Fruit fly (Drosophila melanogaster): ENCODE measurements around the gene bou.

Gene bou

dm6 chrX:6998492-6998852 is 12.2 kb downstream of the bou start, which contains the start of gene Inx2 (continued):
- no peak for TF ChIP-seq CG6683 (GFP tag; optimal IDR thresholded peaks at IDR 0.05)
- no peak for TF ChIP-seq Sry-β (GFP tag; optimal IDR thresholded peaks at IDR 0.05)
- peak; percentile 49 for TF ChIP-seq wek (GFP tag; optimal IDR thresholded peaks at IDR 0.05)
- TF ChIP-seq Kr (GFP tag; optimal IDR thresholded peaks at IDR 0.05): no peak
- TF ChIP-seq slou (GFP tag; optimal IDR thresholded peaks at IDR 0.05): no peak
- peak; percentile 58 for TF ChIP-seq lab (GFP tag; optimal IDR thresholded peaks at IDR 0.05)
- TF ChIP-seq yki (optimal IDR thresholded peaks at IDR 0.05): peak; percentile 65
- TF ChIP-seq klu (GFP tag; IDR thresholded peaks at IDR 0.05): no peak
- peak; percentile 88 for TF ChIP-seq sug (tag; optimal IDR thresholded peaks at IDR 0.05)
- no peak for TF ChIP-seq Atf6 (GFP tag; IDR thresholded peaks at IDR 0.05)
- peak; percentile 62 for TF ChIP-seq CG34376 (GFP tag; optimal IDR thresholded peaks at IDR 0.05)
- no peak for TF ChIP-seq zen (tag; optimal IDR thresholded peaks at IDR 0.05)
- no peak for TF ChIP-seq jumu (GFP tag; optimal IDR thresholded peaks at IDR 0.05)
- no peak for TF ChIP-seq CG8388 (GFP tag; optimal IDR thresholded peaks at IDR 0.05)
- no peak for TF ChIP-seq CG43689 (GFP tag; IDR thresholded peaks at IDR 0.05)
- TF ChIP-seq Oaz (GFP tag; IDR thresholded peaks at IDR 0.05): no peak
- no peak for TF ChIP-seq croc (GFP tag; conservative IDR thresholded peaks at IDR 0.05)
- no peak for TF ChIP-seq CG1529 (GFP tag; optimal IDR thresholded peaks at IDR 0.05)
- TF ChIP-seq crol (GFP tag; IDR thresholded peaks at IDR 0.05): peak; percentile 99
- TF ChIP-seq phol (tag; optimal IDR thresholded peaks at IDR 0.05): no peak
- no peak for TF ChIP-seq fd64A (GFP tag; optimal IDR thresholded peaks at IDR 0.05)
- no peak for TF ChIP-seq Awh (GFP tag; IDR thresholded peaks at IDR 0.05)
- no peak for TF ChIP-seq Oli (tag; optimal IDR thresholded peaks at IDR 0.05)
- no peak for TF ChIP-seq CG7928 (GFP tag; optimal IDR thresholded peaks at IDR 0.05)
- peak; percentile 63; the same call in 2 of the 3 replicates for TF ChIP-seq sr (GFP tag; IDR thresholded peaks at IDR 0.05)
- no peak for TF ChIP-seq bcd (GFP tag; optimal IDR thresholded peaks at IDR 0.05)
- no peak for TF ChIP-seq bab2 (GFP tag; optimal IDR thresholded peaks at IDR 0.05)
- TF ChIP-seq Hand (GFP tag; optimal IDR thresholded peaks at IDR 0.05): no peak

DNA sequence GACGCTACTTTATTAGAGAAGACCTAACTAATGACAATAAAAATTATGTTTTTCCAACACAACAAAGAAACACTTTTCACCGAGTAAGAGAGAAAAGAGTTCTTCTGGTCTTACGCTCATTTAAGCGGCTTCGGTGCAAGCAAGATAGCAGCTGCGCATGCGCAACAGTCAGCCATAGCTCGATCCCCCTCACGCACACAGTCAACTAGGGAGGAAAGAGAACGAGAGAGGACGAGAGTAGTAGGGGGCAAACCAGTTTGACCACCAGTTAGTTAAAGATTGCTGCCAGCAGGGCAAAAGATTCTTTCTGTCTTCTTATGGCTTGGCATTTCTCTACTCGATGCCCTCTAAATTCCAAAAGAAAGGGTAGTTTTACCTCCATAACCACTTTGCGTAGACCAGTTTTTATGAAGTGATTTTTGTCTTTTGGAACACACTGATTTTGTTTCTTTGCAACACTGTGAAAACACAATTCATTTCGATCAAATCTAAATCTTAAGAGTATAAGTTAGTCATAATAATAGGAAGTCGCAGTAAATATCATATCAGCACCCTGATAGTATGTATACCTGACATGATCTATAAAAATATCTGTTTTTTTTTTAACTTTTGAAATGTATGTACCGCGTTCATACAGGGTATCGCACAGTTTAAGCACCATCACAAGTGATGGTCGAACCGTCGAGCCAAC is 14.3 kb downstream of the bou start:
- TF ChIP-seq HHEX (GFP tag; optimal IDR thresholded peaks at IDR 0.05) (no peak), dm (GFP tag; optimal IDR thresholded peaks at IDR 0.05) (no peak), pros (GFP tag; optimal IDR thresholded peaks at IDR 0.05) (peak; percentile 89), Kr (GFP tag; optimal IDR thresholded peaks at IDR 0.05) (no peak), Hmx (GFP tag; optimal IDR thresholded peaks at IDR 0.05) (no peak), bcd (GFP tag; optimal IDR thresholded peaks at IDR 0.05) (peak; percentile 17), CG9932 (GFP tag; IDR thresholded peaks at IDR 0.05) (no peak; the same call in 1 of the 2 replicates), CG6765 (GFP tag; optimal IDR thresholded peaks at IDR 0.05) (no peak), bab2 (GFP tag; optimal IDR thresholded peaks at IDR 0.05) (no peak), CG17361 (GFP tag; IDR thresholded peaks at IDR 0.05) (peak; percentile 80; the same call in 2 of the 3 replicates), Hmr (GFP tag; optimal IDR thresholded peaks at IDR 0.05) (peak; percentile 32), zfh1 (GFP tag; IDR thresholded peaks at IDR 0.05) (no peak), CG2199 (GFP tag; IDR thresholded peaks at IDR 0.05) (0 out of 3 replicates have a peak, but pooled peaks have one; percentile 25), caup (GFP tag; optimal IDR thresholded peaks at IDR 0.05; ENCODE audit: severe bottlenecking) (no peak), CG9727 (GFP tag; optimal IDR thresholded peaks at IDR 0.05) (peak; percentile 64), crol (GFP tag; IDR thresholded peaks at IDR 0.05) (0 out of 2 replicates have a peak, but pooled peaks have one; percentile 19), CG17328 (GFP tag; IDR thresholded peaks at IDR 0.05) (no peak), Hr3 (GFP tag; optimal IDR thresholded peaks at IDR 0.05) (peak; percentile 42), pho (GFP tag; optimal IDR thresholded peaks at IDR 0.05) (peak; percentile 40), Six4 (GFP tag; optimal IDR thresholded peaks at IDR 0.05) (peak; percentile 16), CG18262 (tag; optimal IDR thresholded peaks at IDR 0.05) (no peak), nmo (GFP tag; optimal IDR thresholded peaks at IDR 0.05) (peak; percentile 47), CG10959 (GFP tag; IDR thresholded peaks at IDR 0.05) (no peak), cg (GFP tag; optimal IDR thresholded peaks at IDR 0.05) (peak; percentile 15), Atf3 (GFP tag; optimal IDR thresholded peaks at IDR 0.05) (no peak), CG2875 (GFP tag; optimal IDR thresholded peaks at IDR 0.05) (no peak)
